Worm (Caenorhabditis elegans) whole organism, late embryonic: ENCODE data around the gene W04G3.11.

ENCODE experiments used
- ama-1 ChIP-seq: fragments of 150-350 bp; optimal IDR thresholded peaks from 2 replicates; lab custom pipeline; 2014
- madf-2 ChIP-seq: sonication (generic microtip); optimal IDR thresholded peaks from 2 replicates; lab custom pipeline; 2017; ENCODE audit warnings: missing genetic modification characterization, missing compliant biosample characterization
- ztf-16 ChIP-seq: sonication (generic microtip); optimal IDR thresholded peaks from 2 replicates; lab custom pipeline; 2017; ENCODE audit warnings: missing genetic modification characterization, missing compliant biosample characterization

ce11 chrX:11060940-11061339 is 28.1 kb upstream of the W04G3.11 start:
- TF ChIP-seq ama-1 (lab: Kevin White, UChicago) (no peak), ztf-16 (no peak), madf-2 (tag; lab: Kevin White, UChicago) (no peak)
